Fruit fly (Drosophila melanogaster) whole organism, adult: Measurements from ENCODE around the gene CG9674.

Experiments
- CG11617 ChIP-seq: fragments of 200-800 bp; sonication (Bioruptor generic); optimal IDR thresholded peaks from 2 replicates; lab custom pipeline; 2017; ENCODE audit warnings: mild to moderate bottlenecking, missing biosample characterization, missing genetic modification reagents, missing genetic modification characterization
- CG12768 ChIP-seq: fragments of 200-800 bp; sonication (Bioruptor generic); optimal IDR thresholded peaks from 2 replicates; lab custom pipeline; 2017; ENCODE audit warnings: missing biosample characterization, missing genetic modification characterization, mild to moderate bottlenecking, moderate library complexity, missing genetic modification reagents
- CG14711 ChIP-seq: fragments of 200-800 bp; sonication (Bioruptor generic); optimal IDR thresholded peaks from 2 replicates; lab custom pipeline; 2018; ENCODE audit warnings: missing biosample characterization, mild to moderate bottlenecking, missing genetic modification characterization, moderate library complexity
- CG1620 ChIP-seq: fragments of 200-800 bp; sonication (Bioruptor generic); optimal IDR thresholded peaks from 2 replicates; lab custom pipeline; 2016; ENCODE audit warnings: missing biosample characterization, missing genetic modification characterization
- CG33017 ChIP-seq: fragments of 200-800 bp; sonication (Bioruptor generic); optimal IDR thresholded peaks from 2 replicates; lab custom pipeline; 2018; ENCODE audit warnings: missing biosample characterization, mild to moderate bottlenecking, missing genetic modification characterization, moderate library complexity
- CG5204 ChIP-seq: fragments of 200-800 bp; sonication (Bioruptor generic); optimal IDR thresholded peaks from 2 replicates; lab custom pipeline; 2016; ENCODE audit warnings: missing biosample characterization, missing genetic modification characterization
- CG7045 ChIP-seq: fragments of 200-800 bp; sonication (Bioruptor generic); optimal IDR thresholded peaks from 2 replicates; lab custom pipeline; 2017; ENCODE audit warnings: missing biosample characterization, mild to moderate bottlenecking, missing genetic modification characterization
- CG7101 ChIP-seq: fragments of 200-800 bp; sonication (Bioruptor generic); optimal IDR thresholded peaks from 2 replicates; lab custom pipeline; 2018; ENCODE audit warnings: missing biosample characterization, mild to moderate bottlenecking, missing genetic modification characterization, moderate library complexity
- Clk ChIP-seq: fragments of 200-800 bp; sonication (Bioruptor generic); optimal IDR thresholded peaks from 2 replicates; lab custom pipeline; 2017; ENCODE audit warnings: missing biosample characterization, missing genetic modification characterization
- Crg-1 ChIP-seq: fragments of 200-800 bp; sonication (Bioruptor generic); optimal IDR thresholded peaks from 2 replicates; lab custom pipeline; 2016; ENCODE audit warnings: missing biosample characterization, missing genetic modification characterization
- Hr96 ChIP-seq: fragments of 200-800 bp; sonication (Bioruptor generic); optimal IDR thresholded peaks from 2 replicates; lab custom pipeline; 2016; ENCODE audit warnings: missing biosample characterization, missing genetic modification characterization
- Mnt ChIP-seq: fragments of 200-800 bp; sonication (Bioruptor generic); optimal IDR thresholded peaks from 2 replicates; lab custom pipeline; 2016; ENCODE audit warnings: missing biosample characterization, mild to moderate bottlenecking, missing genetic modification characterization
- bab1 ChIP-seq: fragments of 200-800 bp; sonication (Bioruptor generic); optimal IDR thresholded peaks from 3 replicates; lab custom pipeline; 2019; ENCODE audit warnings: missing biosample characterization, mild to moderate bottlenecking, missing genetic modification characterization, moderate library complexity
- cic ChIP-seq: fragments of 200-800 bp; sonication (Bioruptor generic); optimal IDR thresholded peaks from 2 replicates; lab custom pipeline; 2017; ENCODE audit warnings: missing biosample characterization, mild to moderate bottlenecking, missing genetic modification characterization, moderate library complexity
- cnc ChIP-seq, 2 experiments: fragments of >200 bp; optimal IDR thresholded peaks; 2 replicates each; lab custom pipeline; 2017
- kay ChIP-seq: fragments of 200-800 bp; sonication (Bioruptor generic); peaks from one replicate; lab custom pipeline; 2016; ENCODE audit warnings: missing biosample characterization, missing genetic modification characterization, borderline replicate concordance
- ovo ChIP-seq: fragments of 200-800 bp; sonication (Bioruptor generic); optimal IDR thresholded peaks from 2 replicates; lab custom pipeline; 2016; ENCODE audit warnings: missing biosample characterization, missing genetic modification characterization
- pad ChIP-seq: fragments of 200-800 bp; sonication (Bioruptor generic); optimal IDR thresholded peaks from 3 replicates; lab custom pipeline; 2017; ENCODE audit warnings: missing biosample characterization, missing genetic modification characterization, mild to moderate bottlenecking, moderate library complexity, missing genetic modification reagents
- tj ChIP-seq: fragments of 200-800 bp; sonication (Bioruptor generic); optimal IDR thresholded peaks from 3 replicates; lab custom pipeline; 2017; ENCODE audit warnings: missing biosample characterization, mild to moderate bottlenecking, missing genetic modification characterization, moderate library complexity
- toe ChIP-seq: fragments of 200-800 bp; sonication (Bioruptor generic); optimal IDR thresholded peaks from 2 replicates; lab custom pipeline; 2016; ENCODE audit warnings: missing biosample characterization, missing genetic modification characterization

Gene CG9674

dm6 chr3L:16828967-16829366 lies 21.4 kb upstream of the CG9674 start, which contains the start of gene CG13024:
Gene CG13024, minus strand, starts transcription at chr3L:16829074.
- no peak for TF ChIP-seq Mnt (GFP tag; lab: Kevin White, UChicago)
- TF ChIP-seq Hr96 (GFP tag; lab: Kevin White, UChicago), result no peak
- TF ChIP-seq Clk (GFP tag; lab: Kevin White, UChicago), result no peak
- TF ChIP-seq ovo (GFP tag; lab: Kevin White, UChicago), result no peak
- no peak for TF ChIP-seq CG5204 (GFP tag; lab: Kevin White, UChicago)
- no peak for TF ChIP-seq CG33017
- no peak for TF ChIP-seq cic (GFP tag; lab: Kevin White, UChicago)
- no peak for TF ChIP-seq bab1 (GFP tag; lab: Kevin White, UChicago)
- no peak for TF ChIP-seq cnc (optimal IDR thresholded peaks at IDR 0.05; lab: Kevin White, UChicago)
- TF ChIP-seq CG7045 (GFP tag; lab: Kevin White, UChicago), result no peak
- TF ChIP-seq CG1620 (GFP tag; lab: Kevin White, UChicago), result no peak
- TF ChIP-seq tj (GFP tag; lab: Kevin White, UChicago), result no peak
- no peak for TF ChIP-seq CG12768
- TF ChIP-seq pad (GFP tag; lab: Kevin White, UChicago), result no peak
- TF ChIP-seq CG7101 (tag; lab: Kevin White, UChicago), result no peak
- TF ChIP-seq kay (GFP tag; lab: Kevin White, UChicago), result no peak
- no peak for TF ChIP-seq toe (GFP tag; lab: Kevin White, UChicago)

DNA sequence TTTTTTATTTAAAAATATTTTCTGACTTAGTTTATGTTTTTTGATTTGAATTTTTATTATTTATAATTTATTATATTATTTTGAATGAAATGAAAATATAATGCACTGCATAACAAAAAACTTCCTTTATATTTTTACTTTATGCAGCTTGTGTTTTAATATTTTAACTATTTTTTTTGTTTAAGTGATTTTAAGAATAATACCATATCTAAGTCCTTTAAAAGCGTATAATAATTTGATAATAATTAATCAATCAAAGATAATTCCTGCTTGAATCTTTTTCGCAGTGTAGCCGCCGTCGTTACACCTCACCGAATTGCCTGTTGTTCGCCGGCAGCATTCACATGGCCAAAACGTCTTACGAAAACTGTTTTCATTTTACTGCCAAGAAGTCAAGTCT lies 17.7 kb upstream of the CG9674 start:
- TF ChIP-seq pad (GFP tag; lab: Kevin White, UChicago) (no peak), CG5204 (GFP tag; lab: Kevin White, UChicago) (no peak), Crg-1 (GFP tag; lab: Kevin White, UChicago) (no peak)

DNA sequence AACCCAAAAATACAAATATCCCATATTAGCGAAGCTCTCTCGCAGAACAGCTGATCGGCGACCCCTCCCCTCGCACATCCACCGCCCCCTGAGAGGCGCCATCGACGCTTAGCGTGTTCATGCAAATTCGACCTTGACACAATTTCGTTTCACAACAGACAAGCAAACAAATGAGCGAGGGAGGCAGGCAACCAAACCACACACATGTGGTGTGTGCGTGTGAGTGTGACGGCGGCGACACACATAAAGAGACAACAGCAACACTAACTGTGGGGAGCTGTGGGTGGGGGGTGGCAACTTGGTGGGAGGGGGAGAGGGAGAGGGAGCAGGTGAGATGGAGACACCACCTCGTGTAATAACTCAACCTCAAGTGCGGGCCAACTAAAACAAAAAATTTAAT lies 17.2 kb upstream of the CG9674 start:
- no peak for TF ChIP-seq tj (GFP tag; lab: Kevin White, UChicago)
- no peak for TF ChIP-seq CG11617 (GFP tag; lab: Kevin White, UChicago)
- no peak for TF ChIP-seq CG5204 (GFP tag; lab: Kevin White, UChicago)
- no peak for TF ChIP-seq kay (GFP tag; lab: Kevin White, UChicago)
- TF ChIP-seq CG7101 (tag; lab: Kevin White, UChicago), result no peak
- TF ChIP-seq Mnt (GFP tag; lab: Kevin White, UChicago), result no peak
- TF ChIP-seq ovo (GFP tag; lab: Kevin White, UChicago), result no peak
- no peak for TF ChIP-seq CG7045 (GFP tag; lab: Kevin White, UChicago)
- no peak for TF ChIP-seq CG1620 (GFP tag; lab: Kevin White, UChicago)
- no peak for TF ChIP-seq pad (GFP tag; lab: Kevin White, UChicago)

DNA sequence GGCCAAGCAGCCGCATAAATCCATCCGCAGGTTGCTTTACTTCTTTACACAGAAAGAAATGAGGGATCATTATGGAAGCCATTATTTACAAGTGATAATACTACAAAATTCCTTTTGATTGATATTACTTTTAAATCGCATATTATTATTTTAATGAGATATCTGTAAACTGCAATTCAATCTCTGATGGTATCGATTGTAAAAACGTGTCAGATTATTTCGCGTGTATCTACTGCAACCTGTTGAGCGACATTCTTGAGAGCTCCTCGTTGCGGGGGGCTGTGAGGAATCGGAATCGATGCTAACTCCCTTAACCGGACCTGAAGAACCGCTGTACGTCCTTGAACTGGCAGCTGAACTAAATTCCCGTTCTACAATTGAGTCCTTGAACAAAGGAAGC lies 10.5 kb upstream of the CG9674 start:
- TF ChIP-seq CG14711 (tag; lab: Kevin White, UChicago) (no peak), CG12768 (no peak), toe (GFP tag; lab: Kevin White, UChicago) (no peak), CG7045 (GFP tag; lab: Kevin White, UChicago) (no peak), cic (GFP tag; lab: Kevin White, UChicago) (no peak), CG5204 (GFP tag; lab: Kevin White, UChicago) (no peak), Hr96 (GFP tag; lab: Kevin White, UChicago) (no peak), ovo (GFP tag; lab: Kevin White, UChicago) (no peak), kay (GFP tag; lab: Kevin White, UChicago) (no peak), Mnt (GFP tag; lab: Kevin White, UChicago) (no peak), Clk (GFP tag; lab: Kevin White, UChicago) (no peak), cnc (optimal IDR thresholded peaks at IDR 0.05; lab: Kevin White, UChicago) (no peak), pad (GFP tag; lab: Kevin White, UChicago) (no peak), CG7101 (tag; lab: Kevin White, UChicago) (no peak), tj (GFP tag; lab: Kevin White, UChicago) (no peak), CG33017 (no peak)

- TF ChIP-seq kay (GFP tag; lab: Kevin White, UChicago) (no peak), CG12768 (no peak), CG7045 (GFP tag; lab: Kevin White, UChicago) (no peak), Crg-1 (GFP tag; lab: Kevin White, UChicago) (no peak), CG14711 (tag; lab: Kevin White, UChicago) (no peak), Clk (GFP tag; lab: Kevin White, UChicago) (no peak), CG11617 (GFP tag; lab: Kevin White, UChicago) (no peak), pad (GFP tag; lab: Kevin White, UChicago) (no peak), CG1620 (GFP tag; lab: Kevin White, UChicago) (no peak), bab1 (GFP tag; lab: Kevin White, UChicago) (no peak), cic (GFP tag; lab: Kevin White, UChicago) (no peak), cnc (optimal IDR thresholded peaks at IDR 0.05; lab: Kevin White, UChicago) (no peak)
Observed at dm6 chr3L:16813984-16814383, 6.5 kb upstream of the CG9674 start.

dm6 chr3L:16811908-16812307 lies 4.4 kb upstream of the CG9674 start:
- TF ChIP-seq CG14711 (tag; lab: Kevin White, UChicago) (no peak), toe (GFP tag; lab: Kevin White, UChicago) (no peak), kay (GFP tag; lab: Kevin White, UChicago) (no peak), Clk (GFP tag; lab: Kevin White, UChicago) (no peak), Hr96 (GFP tag; lab: Kevin White, UChicago) (no peak), CG5204 (GFP tag; lab: Kevin White, UChicago) (no peak), CG11617 (GFP tag; lab: Kevin White, UChicago) (no peak), CG1620 (GFP tag; lab: Kevin White, UChicago) (no peak), CG33017 (no peak), CG7045 (GFP tag; lab: Kevin White, UChicago) (no peak), Mnt (GFP tag; lab: Kevin White, UChicago) (no peak), Crg-1 (GFP tag; lab: Kevin White, UChicago) (no peak), pad (GFP tag; lab: Kevin White, UChicago) (no peak)
